Fruit fly (Drosophila melanogaster): ENCODE data around the gene CG32536.

The CG32536 gene

dm6 chrX:19294030-19294429 is 17.3 kb upstream of the CG32536 start:
- TF ChIP-seq Pif1B (GFP tag; optimal IDR thresholded peaks at IDR 0.05) = no peak
- TF ChIP-seq CG17806 (tag; optimal IDR thresholded peaks at IDR 0.05) = no peak
- TF ChIP-seq D1 (tag; optimal IDR thresholded peaks at IDR 0.05) = no peak
- no peak for TF ChIP-seq Snoo (tag; optimal IDR thresholded peaks at IDR 0.05)
- TF ChIP-seq CG34367 (tag; optimal IDR thresholded peaks at IDR 0.05) = no peak
- TF ChIP-seq CG10348 (GFP tag; IDR thresholded peaks at IDR 0.05) = no peak
- no peak for TF ChIP-seq CG32121 (GFP tag; IDR thresholded peaks at IDR 0.05)
- TF ChIP-seq CG4496 (GFP tag; IDR thresholded peaks at IDR 0.05) = no peak
- TF ChIP-seq CG12605 (GFP tag; IDR thresholded peaks at IDR 0.05) = no peak

- TF ChIP-seq CG14655 (GFP tag; optimal IDR thresholded peaks at IDR 0.05) (no peak), fd96Ca (GFP tag; IDR thresholded peaks at IDR 0.05) (no peak), CG10348 (GFP tag; IDR thresholded peaks at IDR 0.05) (no peak), Ets98B (GFP tag; IDR thresholded peaks at IDR 0.05) (no peak), CG8159 (tag; optimal IDR thresholded peaks at IDR 0.05) (no peak), EcR (GFP tag; optimal IDR thresholded peaks at IDR 0.05) (no peak), CG15710 (tag; optimal IDR thresholded peaks at IDR 0.05) (no peak), Pif1A (GFP tag; optimal IDR thresholded peaks at IDR 0.05) (no peak), Pif1B (GFP tag; optimal IDR thresholded peaks at IDR 0.05) (no peak), rn (GFP tag; IDR thresholded peaks at IDR 0.05) (no peak), Snoo (tag; optimal IDR thresholded peaks at IDR 0.05) (no peak), CG17806 (tag; optimal IDR thresholded peaks at IDR 0.05) (no peak), CG12605 (GFP tag; IDR thresholded peaks at IDR 0.05) (no peak), CG8301 (tag; optimal IDR thresholded peaks at IDR 0.05) (no peak)
Measured at dm6 chrX:19293320-19293719, 16.6 kb upstream of the CG32536 start.

DNA sequence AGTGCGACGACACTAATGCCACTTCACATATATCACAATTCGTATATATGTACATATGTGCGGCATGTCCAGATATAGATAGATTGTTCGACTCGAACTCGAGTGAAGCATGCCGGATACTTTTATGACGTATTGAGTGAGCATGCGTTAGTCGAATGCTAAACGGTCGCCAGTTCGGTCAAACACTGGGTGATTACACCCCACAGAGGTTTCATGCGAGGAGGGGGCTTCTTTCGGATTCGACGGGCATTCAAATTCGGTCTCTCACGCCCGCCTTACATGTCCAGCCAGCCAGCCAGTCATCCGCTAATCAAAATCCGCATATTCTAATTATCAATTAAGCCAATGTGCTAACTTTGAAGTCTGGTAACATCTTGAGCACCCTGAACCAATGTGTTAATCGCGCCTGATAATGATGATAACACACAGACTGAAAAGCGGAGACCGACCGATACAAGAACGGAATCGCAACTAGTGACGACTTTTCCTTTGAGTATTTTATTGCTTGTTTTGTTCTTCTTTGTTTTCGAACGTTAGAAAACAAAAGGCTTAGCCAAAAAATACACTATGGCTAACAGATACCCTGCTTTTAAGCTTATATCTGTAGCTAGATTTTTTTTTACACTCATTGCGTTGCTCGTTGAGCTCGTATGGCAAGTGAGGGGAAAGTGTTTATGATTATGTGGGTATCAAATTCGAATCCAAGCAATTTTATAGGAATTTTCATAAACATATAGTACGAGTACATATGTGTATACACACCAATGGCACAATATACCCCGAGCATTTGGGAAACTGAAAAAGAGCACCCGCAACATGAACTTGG is 15.3 kb upstream of the CG32536 start:
- TF ChIP-seq CG10348 (GFP tag; IDR thresholded peaks at IDR 0.05) (no peak), CG32121 (GFP tag; IDR thresholded peaks at IDR 0.05) (no peak), CG34367 (tag; optimal IDR thresholded peaks at IDR 0.05) (no peak), Pif1B (GFP tag; optimal IDR thresholded peaks at IDR 0.05) (no peak), CG15710 (tag; optimal IDR thresholded peaks at IDR 0.05) (no peak), gl (tag; optimal IDR thresholded peaks at IDR 0.05) (no peak), CG4496 (GFP tag; IDR thresholded peaks at IDR 0.05) (no peak), D1 (tag; optimal IDR thresholded peaks at IDR 0.05) (no peak), fd96Ca (GFP tag; IDR thresholded peaks at IDR 0.05) (no peak), CG8159 (tag; optimal IDR thresholded peaks at IDR 0.05) (no peak), Pif1A (GFP tag; optimal IDR thresholded peaks at IDR 0.05) (no peak), EcR (GFP tag; optimal IDR thresholded peaks at IDR 0.05) (no peak), CG8301 (tag; optimal IDR thresholded peaks at IDR 0.05) (no peak), CG14655 (GFP tag; optimal IDR thresholded peaks at IDR 0.05) (no peak), CG13204 (GFP tag; optimal IDR thresholded peaks at IDR 0.05) (no peak), Snoo (tag; optimal IDR thresholded peaks at IDR 0.05) (no peak), CG12605 (GFP tag; IDR thresholded peaks at IDR 0.05) (no peak), CG9948 (tag; optimal IDR thresholded peaks at IDR 0.05) (no peak), rn (GFP tag; IDR thresholded peaks at IDR 0.05) (no peak), Ets98B (GFP tag; IDR thresholded peaks at IDR 0.05) (no peak)

- TF ChIP-seq CG12605 (GFP tag; IDR thresholded peaks at IDR 0.05) (peak; percentile 93), CG15710 (tag; optimal IDR thresholded peaks at IDR 0.05) (peak; percentile 96), CG13204 (GFP tag; optimal IDR thresholded peaks at IDR 0.05) (peak; percentile 94), CG14655 (GFP tag; optimal IDR thresholded peaks at IDR 0.05) (peak; percentile 89), CG32121 (GFP tag; IDR thresholded peaks at IDR 0.05) (peak; percentile 96), CG9948 (tag; optimal IDR thresholded peaks at IDR 0.05) (peak; percentile 89), Snoo (tag; optimal IDR thresholded peaks at IDR 0.05) (peak; percentile 97), rn (GFP tag; IDR thresholded peaks at IDR 0.05) (peak; percentile 93), fd96Ca (GFP tag; IDR thresholded peaks at IDR 0.05) (peak; percentile 98), D1 (tag; optimal IDR thresholded peaks at IDR 0.05) (peak; percentile 50), CG4496 (GFP tag; IDR thresholded peaks at IDR 0.05) (peak; percentile 99), CG17806 (tag; optimal IDR thresholded peaks at IDR 0.05) (peak; percentile 92), Ets98B (GFP tag; IDR thresholded peaks at IDR 0.05) (peak; percentile 97), CG10348 (GFP tag; IDR thresholded peaks at IDR 0.05) (peak; percentile 89), CG8301 (tag; optimal IDR thresholded peaks at IDR 0.05) (peak; percentile 92), CG8159 (tag; optimal IDR thresholded peaks at IDR 0.05) (peak; percentile 92), Pif1A (GFP tag; optimal IDR thresholded peaks at IDR 0.05) (peak; percentile 97), gl (tag; optimal IDR thresholded peaks at IDR 0.05) (peak; percentile 93), CG34367 (tag; optimal IDR thresholded peaks at IDR 0.05) (peak; percentile 93), EcR (GFP tag; optimal IDR thresholded peaks at IDR 0.05) (peak; percentile 65), Pif1B (GFP tag; optimal IDR thresholded peaks at IDR 0.05) (peak; percentile 97)
Measured at dm6 chrX:19289318-19289970, 12.7 kb upstream of the CG32536 start.

- TF ChIP-seq CG4496 (GFP tag; IDR thresholded peaks at IDR 0.05) = no peak
- no peak for TF ChIP-seq CG13204 (GFP tag; optimal IDR thresholded peaks at IDR 0.05)
- TF ChIP-seq EcR (GFP tag; optimal IDR thresholded peaks at IDR 0.05) = no peak
- no peak for TF ChIP-seq CG34367 (tag; optimal IDR thresholded peaks at IDR 0.05)
- no peak for TF ChIP-seq rn (GFP tag; IDR thresholded peaks at IDR 0.05)
- no peak for TF ChIP-seq CG17806 (tag; optimal IDR thresholded peaks at IDR 0.05)
- no peak for TF ChIP-seq CG10348 (GFP tag; IDR thresholded peaks at IDR 0.05)
- TF ChIP-seq gl (tag; optimal IDR thresholded peaks at IDR 0.05) = no peak
- no peak for TF ChIP-seq CG8159 (tag; optimal IDR thresholded peaks at IDR 0.05)
Measured at dm6 chrX:19287784-19288183, 11.1 kb upstream of the CG32536 start.
